Fruit fly (Drosophila melanogaster): ENCODE data around the gene Tep4.

DNA sequence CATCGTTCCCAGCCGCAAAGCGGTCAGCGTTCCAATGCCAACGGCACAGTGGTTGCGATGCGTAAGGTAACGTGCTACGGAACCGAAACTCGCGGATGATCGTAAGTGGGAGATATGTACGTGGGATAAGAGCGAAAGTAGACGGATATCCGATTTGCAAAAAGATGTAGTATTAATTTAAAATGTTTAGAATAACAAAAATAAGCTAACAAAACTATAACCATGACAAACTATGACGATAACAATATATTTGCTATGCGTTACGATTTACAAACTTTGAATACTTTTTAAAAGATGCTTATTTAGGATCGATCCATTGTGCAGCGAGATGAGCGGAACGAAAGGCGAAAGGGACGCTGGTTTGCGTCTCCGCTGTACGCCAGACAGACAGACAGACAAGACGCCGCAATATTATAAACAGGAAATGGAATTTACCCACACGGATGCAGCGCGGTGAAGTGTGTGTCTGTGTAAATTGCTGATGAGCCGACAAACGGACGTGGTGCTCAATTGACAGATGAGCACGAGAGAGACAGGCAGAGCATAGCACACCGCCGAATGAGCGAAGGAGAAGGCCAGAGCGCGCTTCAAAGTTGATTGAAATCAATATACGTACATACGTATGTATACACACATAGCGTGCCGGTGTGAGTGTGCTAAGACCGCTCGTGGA lies 27.5 kb downstream of the Tep4 start:
- TF ChIP-seq pan (optimal IDR thresholded peaks at IDR 0.05) (no peak), h (GFP tag; optimal IDR thresholded peaks at IDR 0.05) (peak; percentile 93), Rel (GFP tag; optimal IDR thresholded peaks at IDR 0.05) (no peak), Rel (tag; optimal IDR thresholded peaks at IDR 0.05) (peak; percentile 37), Dfd (GFP tag; optimal IDR thresholded peaks at IDR 0.05) (no peak), Abd-B (GFP tag; optimal IDR thresholded peaks at IDR 0.05) (no peak), brk (GFP tag; optimal IDR thresholded peaks at IDR 0.05) (no peak), br (GFP tag; optimal IDR thresholded peaks at IDR 0.05) (peak; percentile 92)
